Fruit fly (Drosophila melanogaster) whole organism, adult: ENCODE measurements around the gene CG9263.

Experiments used
- CG11617 ChIP-seq: fragments of 200-800 bp; sonication (Bioruptor generic); optimal IDR thresholded peaks from 2 replicates; lab custom pipeline; 2017; ENCODE audit warnings: mild to moderate bottlenecking, missing biosample characterization, missing genetic modification reagents, missing genetic modification characterization
- CG12768 ChIP-seq: fragments of 200-800 bp; sonication (Bioruptor generic); optimal IDR thresholded peaks from 2 replicates; lab custom pipeline; 2017; ENCODE audit warnings: missing biosample characterization, missing genetic modification characterization, mild to moderate bottlenecking, moderate library complexity, missing genetic modification reagents
- CG14711 ChIP-seq: fragments of 200-800 bp; sonication (Bioruptor generic); optimal IDR thresholded peaks from 2 replicates; lab custom pipeline; 2018; ENCODE audit warnings: missing biosample characterization, mild to moderate bottlenecking, missing genetic modification characterization, moderate library complexity
- CG1620 ChIP-seq: fragments of 200-800 bp; sonication (Bioruptor generic); optimal IDR thresholded peaks from 2 replicates; lab custom pipeline; 2016; ENCODE audit warnings: missing biosample characterization, missing genetic modification characterization
- CG33017 ChIP-seq: fragments of 200-800 bp; sonication (Bioruptor generic); optimal IDR thresholded peaks from 2 replicates; lab custom pipeline; 2018; ENCODE audit warnings: missing biosample characterization, mild to moderate bottlenecking, missing genetic modification characterization, moderate library complexity
- CG5204 ChIP-seq: fragments of 200-800 bp; sonication (Bioruptor generic); optimal IDR thresholded peaks from 2 replicates; lab custom pipeline; 2016; ENCODE audit warnings: missing biosample characterization, missing genetic modification characterization
- CG7045 ChIP-seq: fragments of 200-800 bp; sonication (Bioruptor generic); optimal IDR thresholded peaks from 2 replicates; lab custom pipeline; 2017; ENCODE audit warnings: missing biosample characterization, mild to moderate bottlenecking, missing genetic modification characterization
- CG7101 ChIP-seq: fragments of 200-800 bp; sonication (Bioruptor generic); optimal IDR thresholded peaks from 2 replicates; lab custom pipeline; 2018; ENCODE audit warnings: missing biosample characterization, mild to moderate bottlenecking, missing genetic modification characterization, moderate library complexity
- Clk ChIP-seq: fragments of 200-800 bp; sonication (Bioruptor generic); optimal IDR thresholded peaks from 2 replicates; lab custom pipeline; 2017; ENCODE audit warnings: missing biosample characterization, missing genetic modification characterization
- Crg-1 ChIP-seq: fragments of 200-800 bp; sonication (Bioruptor generic); optimal IDR thresholded peaks from 2 replicates; lab custom pipeline; 2016; ENCODE audit warnings: missing biosample characterization, missing genetic modification characterization
- Hr96 ChIP-seq: fragments of 200-800 bp; sonication (Bioruptor generic); optimal IDR thresholded peaks from 2 replicates; lab custom pipeline; 2016; ENCODE audit warnings: missing biosample characterization, missing genetic modification characterization
- Mnt ChIP-seq: fragments of 200-800 bp; sonication (Bioruptor generic); optimal IDR thresholded peaks from 2 replicates; lab custom pipeline; 2016; ENCODE audit warnings: missing biosample characterization, mild to moderate bottlenecking, missing genetic modification characterization
- bab1 ChIP-seq: fragments of 200-800 bp; sonication (Bioruptor generic); optimal IDR thresholded peaks from 3 replicates; lab custom pipeline; 2019; ENCODE audit warnings: missing biosample characterization, mild to moderate bottlenecking, missing genetic modification characterization, moderate library complexity
- cic ChIP-seq: fragments of 200-800 bp; sonication (Bioruptor generic); optimal IDR thresholded peaks from 2 replicates; lab custom pipeline; 2017; ENCODE audit warnings: missing biosample characterization, mild to moderate bottlenecking, missing genetic modification characterization, moderate library complexity
- cnc ChIP-seq, 2 experiments: fragments of >200 bp; optimal IDR thresholded peaks; 2 replicates each; lab custom pipeline; 2017
- kay ChIP-seq: fragments of 200-800 bp; sonication (Bioruptor generic); peaks from one replicate; lab custom pipeline; 2016; ENCODE audit warnings: missing biosample characterization, missing genetic modification characterization, borderline replicate concordance
- ovo ChIP-seq: fragments of 200-800 bp; sonication (Bioruptor generic); optimal IDR thresholded peaks from 2 replicates; lab custom pipeline; 2016; ENCODE audit warnings: missing biosample characterization, missing genetic modification characterization
- pad ChIP-seq: fragments of 200-800 bp; sonication (Bioruptor generic); optimal IDR thresholded peaks from 3 replicates; lab custom pipeline; 2017; ENCODE audit warnings: missing biosample characterization, missing genetic modification characterization, mild to moderate bottlenecking, moderate library complexity, missing genetic modification reagents
- tj ChIP-seq: fragments of 200-800 bp; sonication (Bioruptor generic); optimal IDR thresholded peaks from 3 replicates; lab custom pipeline; 2017; ENCODE audit warnings: missing biosample characterization, mild to moderate bottlenecking, missing genetic modification characterization, moderate library complexity
- toe ChIP-seq: fragments of 200-800 bp; sonication (Bioruptor generic); optimal IDR thresholded peaks from 2 replicates; lab custom pipeline; 2016; ENCODE audit warnings: missing biosample characterization, missing genetic modification characterization

CG9263 gene

DNA sequence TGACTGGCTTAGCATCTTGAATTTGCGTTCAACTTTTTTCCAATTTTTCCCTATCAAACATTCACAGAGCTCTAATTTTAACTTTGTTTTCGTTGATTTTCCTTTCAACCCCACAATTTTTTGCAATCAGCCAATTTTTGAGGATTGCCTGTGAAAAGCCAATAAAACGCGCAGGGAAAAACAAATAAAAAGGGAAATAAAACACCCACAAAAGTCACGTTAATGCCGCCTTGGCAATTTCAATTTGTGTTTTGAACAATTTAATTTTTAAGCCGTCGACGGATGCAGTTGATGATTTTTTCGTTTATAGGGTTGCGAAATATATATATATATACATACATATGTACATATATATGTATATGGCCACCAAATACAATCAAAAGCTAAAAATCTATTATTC is 26.6 kb upstream of the CG9263 start:
- TF ChIP-seq CG1620 (no peak), tj (peak; percentile 61), toe (no peak), kay (GFP tag; lab: Kevin White, UChicago) (peak; percentile 55), bab1 (GFP tag; lab: Kevin White, UChicago) (no peak), ovo (GFP tag; lab: Kevin White, UChicago) (no peak), CG5204 (no peak), cnc (optimal IDR thresholded peaks at IDR 0.05; lab: Kevin White, UChicago) (no peak)

DNA sequence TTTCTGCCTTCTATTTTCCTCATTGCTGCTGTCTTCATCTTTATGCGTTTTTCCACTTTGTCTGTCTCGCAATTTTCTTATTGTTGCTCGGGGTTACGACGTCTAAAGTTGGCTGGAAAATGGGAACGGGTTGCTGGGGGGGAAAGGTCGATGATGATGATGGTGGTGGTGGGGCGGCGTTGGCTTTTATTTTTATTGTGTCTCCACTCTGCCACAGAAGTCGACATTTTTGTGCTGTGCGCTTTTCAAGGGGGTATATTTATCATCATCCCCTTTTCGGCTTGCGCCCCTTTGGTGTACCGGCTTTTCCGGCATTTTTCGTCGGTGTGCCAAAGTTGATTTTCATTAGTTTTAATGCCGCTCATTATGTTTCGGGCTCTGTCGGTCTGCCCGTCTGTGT is 13.0 kb upstream of the CG9263 start:
- no peak for TF ChIP-seq CG33017 (tag; lab: Kevin White, UChicago)
- no peak for TF ChIP-seq CG7101 (tag; lab: Kevin White, UChicago)
- no peak for TF ChIP-seq cic
- TF ChIP-seq CG1620, result no peak
- no peak for TF ChIP-seq Hr96 (GFP tag; lab: Kevin White, UChicago)

dm6 chr2L:13554547-13555159 is 12.3 kb upstream of the CG9263 start:
- TF ChIP-seq CG7045 (GFP tag; lab: Kevin White, UChicago) (no peak), Clk (GFP tag; lab: Kevin White, UChicago) (no peak), kay (GFP tag; lab: Kevin White, UChicago) (no peak), CG1620 (no peak), Mnt (GFP tag; lab: Kevin White, UChicago) (no peak), CG7101 (tag; lab: Kevin White, UChicago) (no peak)

DNA sequence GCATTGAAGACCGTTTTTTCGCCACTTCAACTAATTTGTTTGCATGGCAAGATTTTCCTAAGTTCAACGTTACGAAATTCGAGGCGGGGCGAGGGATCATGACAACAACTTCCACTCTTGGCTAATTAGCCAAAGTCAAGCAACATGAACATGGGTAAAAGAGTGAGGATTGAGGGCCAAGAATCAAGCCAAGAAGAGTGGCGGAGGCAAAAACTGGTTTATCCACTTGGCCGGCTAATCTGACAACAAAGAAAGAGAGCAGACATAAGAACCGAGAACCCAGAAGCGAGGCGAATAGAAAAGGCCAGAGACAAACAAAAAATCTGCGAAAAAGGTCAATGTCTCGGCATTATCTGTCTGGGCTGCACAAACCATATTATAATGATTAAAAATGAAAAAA is 10.3 kb upstream of the CG9263 start:
- no peak for TF ChIP-seq cnc (optimal IDR thresholded peaks at IDR 0.05; lab: Kevin White, UChicago)
- no peak for TF ChIP-seq bab1 (GFP tag; lab: Kevin White, UChicago)
- no peak for TF ChIP-seq ovo (GFP tag; lab: Kevin White, UChicago)
- TF ChIP-seq CG12768, result no peak

DNA sequence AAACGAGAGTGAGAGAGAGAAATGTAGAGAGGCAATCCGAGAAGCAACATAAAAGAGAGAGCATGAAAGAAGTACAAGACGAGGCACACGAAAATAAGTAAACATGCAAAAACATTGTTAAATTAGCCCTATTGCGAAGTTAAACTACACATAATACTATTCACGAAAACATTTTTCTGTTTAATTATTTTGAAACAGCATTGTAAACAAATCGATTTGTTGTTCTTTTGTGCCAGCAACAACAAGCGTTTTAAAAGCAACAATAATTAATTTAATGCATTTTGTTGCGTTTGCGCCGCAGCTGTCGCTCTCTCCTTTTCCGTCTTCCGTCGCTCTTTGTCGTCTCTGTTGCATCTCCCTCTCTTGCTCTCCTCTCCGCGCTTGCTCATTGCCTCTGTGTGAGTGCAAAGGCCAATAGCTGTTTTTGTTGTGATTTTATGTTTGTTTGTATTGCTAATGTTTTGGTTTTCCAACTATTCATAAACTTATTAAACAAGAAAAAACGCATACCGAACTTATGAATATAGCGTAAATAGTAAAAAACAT is 8.2 kb upstream of the CG9263 start:
- TF ChIP-seq CG5204 (no peak), Hr96 (GFP tag; lab: Kevin White, UChicago) (no peak), CG11617 (no peak), Clk (GFP tag; lab: Kevin White, UChicago) (no peak), cnc (optimal IDR thresholded peaks at IDR 0.05; lab: Kevin White, UChicago) (no peak), ovo (GFP tag; lab: Kevin White, UChicago) (no peak), CG1620 (no peak), Crg-1 (GFP tag; lab: Kevin White, UChicago) (no peak), toe (no peak), pad (no peak), bab1 (GFP tag; lab: Kevin White, UChicago) (no peak), kay (GFP tag; lab: Kevin White, UChicago) (no peak), cic (no peak), CG14711 (tag; lab: Kevin White, UChicago) (no peak), Mnt (GFP tag; lab: Kevin White, UChicago) (no peak), CG7101 (tag; lab: Kevin White, UChicago) (no peak)

- TF ChIP-seq CG14711 (tag; lab: Kevin White, UChicago) (peak; percentile 41), CG5204 (no peak), CG12768 (peak; percentile 35), CG7101 (tag; lab: Kevin White, UChicago) (peak; percentile 64), bab1 (GFP tag; lab: Kevin White, UChicago) (peak; percentile 74), Mnt (GFP tag; lab: Kevin White, UChicago) (peak; percentile 88), toe (no peak), CG7045 (GFP tag; lab: Kevin White, UChicago) (peak; percentile 14), kay (GFP tag; lab: Kevin White, UChicago) (peak; percentile 98), cic (peak; percentile 12), Clk (GFP tag; lab: Kevin White, UChicago) (no peak), Crg-1 (GFP tag; lab: Kevin White, UChicago) (no peak), CG1620 (no peak), CG11617 (no peak), CG33017 (tag; lab: Kevin White, UChicago) (no peak), tj (peak; percentile 72), cnc (optimal IDR thresholded peaks at IDR 0.05; lab: Kevin White, UChicago) (peak in 1 of 2 experiments; percentile 80), Hr96 (GFP tag; lab: Kevin White, UChicago) (peak; percentile 37), ovo (GFP tag; lab: Kevin White, UChicago) (peak; percentile 47), pad (peak; percentile 21)
Measured at dm6 chr2L:13549973-13550458, 7.6 kb upstream of the CG9263 start, which contains the start of gene kuz. TSS of gene kuz (plus strand) at chr2L:13550139.
